Worm (Caenorhabditis elegans) whole organism, L3 larva: ENCODE results near the gene sre-42.

ENCODE experiments used
- ZK546.5 ChIP-seq: sonication (generic microtip); optimal IDR thresholded peaks from 2 replicates; lab custom pipeline; 2017; ENCODE audit warnings: missing biosample characterization, missing genetic modification characterization
- aly-2 ChIP-seq: fragments of 150-350 bp; optimal IDR thresholded peaks from 2 replicates; lab custom pipeline; 2014; ENCODE audit warnings: missing biosample characterization, missing genetic modification characterization
- ama-1 ChIP-seq: fragments of 150-350 bp; optimal IDR thresholded peaks from 2 replicates; lab custom pipeline; 2018
- ceh-16 ChIP-seq: sonication (generic microtip); optimal IDR thresholded peaks from 2 replicates; lab custom pipeline; 2017; ENCODE audit warnings: missing biosample characterization, missing genetic modification characterization
- ceh-28 ChIP-seq: fragments of 150-350 bp; optimal IDR thresholded peaks from 2 replicates; lab custom pipeline; 2014; ENCODE audit warnings: missing biosample characterization, missing genetic modification reagents, missing genetic modification characterization
- ceh-82 ChIP-seq: fragments of 150-350 bp; optimal IDR thresholded peaks from 2 replicates; lab custom pipeline; 2014; ENCODE audit warnings: missing biosample characterization, missing genetic modification characterization
- ceh-9 ChIP-seq: sonication (generic microtip); optimal IDR thresholded peaks from 2 replicates; lab custom pipeline; 2018; ENCODE audit warnings: missing biosample characterization, missing genetic modification characterization
- daf-12 ChIP-seq: fragments of 150-350 bp; optimal IDR thresholded peaks from 2 replicates; lab custom pipeline; 2014; ENCODE audit warnings: missing biosample characterization, missing genetic modification reagents, missing genetic modification characterization
- egl-5 ChIP-seq: fragments of 150-350 bp; optimal IDR thresholded peaks from 2 replicates; lab custom pipeline; 2017; ENCODE audit warnings: missing biosample characterization, missing genetic modification reagents, missing genetic modification characterization, inconsistent platforms
- elt-1 ChIP-seq: fragments of 150-350 bp; optimal IDR thresholded peaks from 2 replicates; lab custom pipeline; 2014; ENCODE audit warnings: missing biosample characterization, missing genetic modification characterization
- elt-2 ChIP-seq: sonication (generic microtip); optimal IDR thresholded peaks from 2 replicates; lab custom pipeline; 2016; ENCODE audit warnings: missing genetic modification reagents, mild to moderate bottlenecking, missing genetic modification characterization, missing compliant biosample characterization
- elt-3 ChIP-seq, 3 experiments: fragments of 150-350 bp in 1 of 3; sonication (generic microtip) in 2 of 3; optimal IDR thresholded peaks; 2 replicates in 2 of 3; 4 replicates in 1 of 3; lab custom pipeline; 2014 to 2017; ENCODE audit warnings: missing biosample characterization in 3 of 3, missing genetic modification characterization in 3 of 3
- eor-1 ChIP-seq, 2 experiments: fragments of 150-350 bp; optimal IDR thresholded peaks; 2 replicates each; lab custom pipeline; 2014 to 2018; ENCODE audit warnings: missing biosample characterization in 2 of 2, missing genetic modification characterization in 2 of 2
- fkh-10 ChIP-seq: sonication (generic microtip); optimal IDR thresholded peaks from 2 replicates; lab custom pipeline; 2017; ENCODE audit warnings: missing biosample characterization, missing genetic modification reagents, missing genetic modification characterization
- hmg-11 ChIP-seq: sonication (generic microtip); optimal IDR thresholded peaks from 2 replicates; lab custom pipeline; 2016; ENCODE audit warnings: missing genetic modification characterization, missing compliant biosample characterization
- lin-15B ChIP-seq: fragments of 150-350 bp; optimal IDR thresholded peaks from 2 replicates; lab custom pipeline; 2014; ENCODE audit warnings: missing biosample characterization, missing genetic modification characterization
- lin-39 ChIP-seq: fragments of 150-350 bp; optimal IDR thresholded peaks from 2 replicates; lab custom pipeline; 2018; ENCODE audit warnings: missing biosample characterization, missing genetic modification reagents, missing genetic modification characterization
- lsy-12 ChIP-seq: sonication (generic microtip); optimal IDR thresholded peaks from 2 replicates; lab custom pipeline; 2016; ENCODE audit warnings: mild to moderate bottlenecking, missing genetic modification characterization, missing compliant biosample characterization
- mml-1 ChIP-seq: fragments of 150-350 bp; sonication (generic microtip); optimal IDR thresholded peaks from 3 replicates; lab custom pipeline; 2014; ENCODE audit warnings: missing biosample characterization, missing genetic modification characterization
- nfya-1 ChIP-seq: sonication (generic microtip); optimal IDR thresholded peaks from 2 replicates; lab custom pipeline; 2017; ENCODE audit warnings: missing genetic modification characterization, mild to moderate bottlenecking, missing compliant biosample characterization, antibody characterized with exemption, moderate library complexity; ENCODE audit not compliant: insufficient read depth
- nhr-12 ChIP-seq: fragments of 150-350 bp; optimal IDR thresholded peaks from 2 replicates; lab custom pipeline; 2014; ENCODE audit warnings: missing biosample characterization, missing genetic modification characterization
- nhr-23 ChIP-seq: fragments of 150-350 bp; optimal IDR thresholded peaks from 2 replicates; lab custom pipeline; 2014; ENCODE audit warnings: missing biosample characterization, missing genetic modification reagents, missing genetic modification characterization
- nhr-25 ChIP-seq: sonication (generic microtip); optimal IDR thresholded peaks from 2 replicates; lab custom pipeline; 2017; ENCODE audit warnings: missing biosample characterization, missing genetic modification characterization
- nhr-28 ChIP-seq: fragments of 150-350 bp; optimal IDR thresholded peaks from 2 replicates; lab custom pipeline; 2014; ENCODE audit warnings: missing biosample characterization, missing genetic modification characterization
- nhr-43 ChIP-seq: sonication (generic microtip); optimal IDR thresholded peaks from 2 replicates; lab custom pipeline; 2016; ENCODE audit warnings: mild to moderate bottlenecking, missing genetic modification characterization, missing compliant biosample characterization; ENCODE audit not compliant: poor library complexity, severe bottlenecking
- nhr-67 ChIP-seq: fragments of 150-350 bp; optimal IDR thresholded peaks from 2 replicates; lab custom pipeline; 2014; ENCODE audit warnings: missing biosample characterization, missing genetic modification characterization
- nhr-76 ChIP-seq: fragments of 150-350 bp; sonication (generic microtip); optimal IDR thresholded peaks from 5 replicates; lab custom pipeline; 2014; ENCODE audit warnings: missing biosample characterization, missing genetic modification characterization
- nhr-77 ChIP-seq: fragments of 150-350 bp; optimal IDR thresholded peaks from 2 replicates; lab custom pipeline; 2014; ENCODE audit warnings: missing biosample characterization, missing genetic modification characterization
- pha-4 ChIP-seq: fragments of 150-350 bp; optimal IDR thresholded peaks from 2 replicates; lab custom pipeline; 2014; ENCODE audit warnings: missing biosample characterization, missing genetic modification reagents, missing genetic modification characterization
- pqm-1 ChIP-seq: fragments of 150-350 bp; optimal IDR thresholded peaks from 2 replicates; lab custom pipeline; 2017; ENCODE audit warnings: missing biosample characterization, missing genetic modification characterization, inconsistent platforms
- sea-2 ChIP-seq: fragments of 150-350 bp; sonication (generic microtip); optimal IDR thresholded peaks from 4 replicates; lab custom pipeline; 2014; ENCODE audit warnings: missing biosample characterization, missing genetic modification reagents, missing genetic modification characterization
- skn-1 ChIP-seq: fragments of 150-350 bp; optimal IDR thresholded peaks from 2 replicates; lab custom pipeline; 2014; ENCODE audit warnings: missing biosample characterization, missing genetic modification characterization
- snpc-4 ChIP-seq: fragments of 150-350 bp; optimal IDR thresholded peaks from 2 replicates; lab custom pipeline; 2014; ENCODE audit warnings: missing biosample characterization, missing genetic modification characterization
- tbx-2 ChIP-seq: sonication (generic microtip); optimal IDR thresholded peaks from 2 replicates; lab custom pipeline; 2016; ENCODE audit warnings: mild to moderate bottlenecking, missing genetic modification characterization, missing compliant biosample characterization
- unc-39 ChIP-seq: sonication (generic microtip); optimal IDR thresholded peaks from 4 replicates; lab custom pipeline; 2017; ENCODE audit warnings: missing biosample characterization, missing genetic modification characterization
- unc-62 ChIP-seq: fragments of 150-350 bp; sonication (generic microtip); optimal IDR thresholded peaks from 4 replicates; lab custom pipeline; 2014; ENCODE audit warnings: missing biosample characterization, missing genetic modification reagents, missing genetic modification characterization
- zag-1 ChIP-seq: fragments of 150-350 bp; optimal IDR thresholded peaks from 2 replicates; lab custom pipeline; 2014; ENCODE audit warnings: missing biosample characterization, missing genetic modification characterization
- ztf-4 ChIP-seq: fragments of 150-350 bp; optimal IDR thresholded peaks from 2 replicates; lab custom pipeline; 2014; ENCODE audit warnings: missing biosample characterization, missing genetic modification characterization

The sre-42 gene

ce11 chrII:12417996-12418395, 31.3 kb upstream of the sre-42 start:
- TF ChIP-seq elt-1 (tag; lab: Kevin White, UChicago) (no peak), nhr-28 (tag; lab: Kevin White, UChicago) (no peak), unc-39 (tag; lab: Kevin White, UChicago) (no peak), nhr-76 (tag; lab: Kevin White, UChicago) (no peak), daf-12 (no peak), lsy-12 (tag; lab: Kevin White, UChicago) (no peak), ZK546.5 (tag; lab: Kevin White, UChicago) (no peak), aly-2 (tag; lab: Kevin White, UChicago) (no peak)

ce11 chrII:12417514-12417913, 30.8 kb upstream of the sre-42 start, which contains the start of gene sre-27:
Gene sre-27, minus strand, starts transcription at chrII:12417614.
- no peak for TF ChIP-seq zag-1
- no peak for TF ChIP-seq ZK546.5 (tag; lab: Kevin White, UChicago)
- TF ChIP-seq nhr-67 (tag; lab: Kevin White, UChicago), result no peak
- no peak for TF ChIP-seq tbx-2 (tag; lab: Kevin White, UChicago)
- no peak for TF ChIP-seq ceh-16 (tag; lab: Kevin White, UChicago)
- no peak for TF ChIP-seq nhr-76 (tag; lab: Kevin White, UChicago)
- no peak for TF ChIP-seq ceh-82 (tag; lab: Kevin White, UChicago)
- TF ChIP-seq ama-1, result no peak
- TF ChIP-seq hmg-11 (tag; lab: Kevin White, UChicago), result no peak
- TF ChIP-seq mml-1 (tag; lab: Kevin White, UChicago), result no peak
- TF ChIP-seq nhr-12, result no peak
- TF ChIP-seq nhr-25 (tag; lab: Kevin White, UChicago), result no peak
- TF ChIP-seq lin-39 (tag; lab: Kevin White, UChicago), result no peak

- TF ChIP-seq ceh-16 (tag; lab: Kevin White, UChicago) (no peak), lin-15B (tag; lab: Kevin White, UChicago) (no peak)
Measured at ce11 chrII:12414805-12415204, 28.1 kb upstream of the sre-42 start, which contains the start of gene Y57A10C.11. Gene Y57A10C.11, minus strand, starts transcription at chrII:12414905.

- TF ChIP-seq nhr-76 (tag; lab: Kevin White, UChicago) (no peak), pqm-1 (tag; lab: Kevin White, UChicago) (no peak), lin-39 (tag; lab: Kevin White, UChicago) (no peak), ceh-16 (tag; lab: Kevin White, UChicago) (no peak), nfya-1 (tag; lab: Kevin White, UChicago) (no peak), skn-1 (tag; lab: Kevin White, UChicago) (no peak), pha-4 (tag; lab: Kevin White, UChicago) (no peak)
Measured at ce11 chrII:12412417-12412816, 25.7 kb upstream of the sre-42 start, which contains the start of gene Y57A10C.1. Gene Y57A10C.1, minus strand, starts transcription at chrII:12412517.

- TF ChIP-seq mml-1 (tag; lab: Kevin White, UChicago), result no peak
- TF ChIP-seq nhr-77, result no peak
Measured at ce11 chrII:12410107-12410506, 23.4 kb upstream of the sre-42 start, which contains the start of gene F57G9.3. Gene F57G9.3, minus strand, starts transcription at chrII:12410207.

- TF ChIP-seq elt-1 (tag; lab: Kevin White, UChicago) (no peak), nhr-12 (no peak), ceh-9 (no peak), ztf-4 (tag; lab: Kevin White, UChicago) (no peak), mml-1 (tag; lab: Kevin White, UChicago) (no peak), nhr-23 (tag; lab: Kevin White, UChicago) (no peak)
Measured at ce11 chrII:12408717-12409116, 22.0 kb upstream of the sre-42 start, which contains the start of gene sre-31. Gene sre-31, minus strand, starts transcription at chrII:12408817.

- TF ChIP-seq nhr-43 (tag; lab: Kevin White, UChicago), result no peak
- no peak for TF ChIP-seq lsy-12 (tag; lab: Kevin White, UChicago)
- TF ChIP-seq ceh-28, result no peak
- TF ChIP-seq eor-1 (tag; optimal IDR thresholded peaks at IDR 0.05; lab: Kevin White, UChicago), result no peak
- TF ChIP-seq sea-2 (GFP tag; lab: Kevin White, UChicago), result no peak
- no peak for TF ChIP-seq ZK546.5 (tag; lab: Kevin White, UChicago)
- no peak for TF ChIP-seq nhr-12
- no peak for TF ChIP-seq elt-1 (tag; lab: Kevin White, UChicago)
- TF ChIP-seq tbx-2 (tag; lab: Kevin White, UChicago), result no peak
- no peak for TF ChIP-seq nfya-1 (tag; lab: Kevin White, UChicago)
- TF ChIP-seq snpc-4 (tag; lab: Kevin White, UChicago), result no peak
- no peak for TF ChIP-seq skn-1 (tag; lab: Kevin White, UChicago)
- TF ChIP-seq nhr-28 (tag; lab: Kevin White, UChicago), result no peak
- no peak for TF ChIP-seq egl-5 (tag; lab: Kevin White, UChicago)
- no peak for TF ChIP-seq unc-62
- no peak for TF ChIP-seq elt-2
- no peak for TF ChIP-seq fkh-10 (GFP tag; lab: Kevin White, UChicago)
- TF ChIP-seq pqm-1 (tag; lab: Kevin White, UChicago), result no peak
- no peak for TF ChIP-seq elt-3 (tag; optimal IDR thresholded peaks at IDR 0.05; lab: Kevin White, UChicago)
Measured at ce11 chrII:12406394-12406793, 19.7 kb upstream of the sre-42 start, which contains the start of gene sre-30. Gene sre-30, minus strand, starts transcription at chrII:12406494.
